Worm (Caenorhabditis elegans): ENCODE results near the gene pssy-2.

DNA sequence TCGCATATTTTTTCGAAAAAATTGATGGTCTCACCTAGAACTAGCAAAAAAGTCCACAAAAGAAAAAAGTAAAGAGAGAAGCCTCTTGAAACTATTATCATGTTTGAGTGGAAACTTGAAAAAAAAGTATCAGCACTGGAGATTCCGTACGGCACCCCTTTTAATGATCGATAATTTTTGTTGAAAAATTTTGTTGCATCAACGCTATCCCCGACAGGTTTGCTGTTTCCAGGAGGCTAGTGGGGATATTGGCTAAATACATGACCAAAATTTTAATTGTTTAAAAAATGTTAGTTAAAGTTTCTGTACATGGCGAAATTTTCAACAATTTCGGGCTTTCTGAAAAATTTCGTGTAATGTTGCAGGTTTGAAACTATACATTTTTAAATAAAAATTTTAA is 24.0 kb downstream of the pssy-2 start, which contains the start of gene T28A8.2:
- TF ChIP-seq F52B5.7 (tag; optimal IDR thresholded peaks at IDR 0.05) (no peak), cebp-1 (GFP tag; IDR thresholded peaks at IDR 0.05) (no peak), cebp-1 (tag; optimal IDR thresholded peaks at IDR 0.05) (no peak), repo-1 (tag; optimal IDR thresholded peaks at IDR 0.05) (no peak), B0336.3 (GFP tag; IDR thresholded peaks at IDR 0.05) (no peak), aptf-2 (GFP tag; conservative IDR thresholded peaks at IDR 0.05) (no peak), ceh-58 (GFP tag; IDR thresholded peaks at IDR 0.05) (no peak), madf-8 (GFP tag; conservative IDR thresholded peaks at IDR 0.05) (no peak), D2030.7 (GFP tag; IDR thresholded peaks at IDR 0.05) (no peak)

All from whole organism, young adult.